Fruit fly (Drosophila melanogaster): Measurements from ENCODE around the gene Blos4.

DNA sequence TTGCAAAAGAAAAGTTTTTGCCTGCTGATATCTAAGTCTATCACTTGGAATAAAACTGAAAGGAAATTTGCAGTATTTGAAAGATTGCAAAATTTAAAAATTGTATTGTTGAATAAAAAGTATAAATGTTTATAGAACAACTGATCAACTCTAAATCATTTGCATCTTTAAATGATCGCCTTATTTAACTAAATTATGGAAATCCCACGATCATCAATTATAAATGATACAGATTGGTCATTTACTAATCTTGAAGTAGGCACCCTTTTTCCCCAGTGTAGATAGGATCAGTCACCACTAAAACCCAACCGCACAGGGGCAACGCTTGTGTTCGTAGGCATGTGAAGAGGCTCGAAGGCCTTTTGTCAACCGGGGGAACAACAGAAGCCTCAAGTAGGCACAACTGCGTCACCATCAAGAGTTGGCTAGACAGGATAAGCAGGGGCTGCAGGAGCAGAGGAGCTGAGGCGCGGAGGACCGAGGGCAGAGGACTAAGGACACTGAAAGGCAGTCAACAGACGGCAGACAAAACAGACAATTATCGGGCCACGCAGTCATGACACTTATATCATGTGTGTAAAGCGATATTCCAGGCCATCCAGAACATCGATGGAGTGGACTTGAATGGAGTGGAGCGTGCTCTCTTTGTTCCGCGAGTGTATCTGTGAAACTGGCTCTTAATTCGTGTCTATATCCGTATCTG, 30.9 kb upstream of the Blos4 start:
- TF ChIP-seq psq (optimal IDR thresholded peaks at IDR 0.05) (no peak), CG8478 (optimal IDR thresholded peaks at IDR 0.05) (no peak), usp (GFP tag; optimal IDR thresholded peaks at IDR 0.05) (no peak), EcR (GFP tag; optimal IDR thresholded peaks at IDR 0.05) (no peak)

All from whole organism.